Fruit fly (Drosophila melanogaster) whole organism, pupa: ENCODE data around the gene Sk1.

Experiments used
- CG14655 ChIP-seq: fragments of 200-800 bp; sonication (Bioruptor generic); optimal IDR thresholded peaks from 3 replicates; lab custom pipeline; 2017; ENCODE audit warnings: mild to moderate bottlenecking, missing biosample characterization, missing genetic modification reagents, missing genetic modification characterization
- gl ChIP-seq: fragments of 200-800 bp; sonication (Bioruptor generic); optimal IDR thresholded peaks from 2 replicates; lab custom pipeline; 2018; ENCODE audit warnings: missing biosample characterization, mild to moderate bottlenecking, missing genetic modification characterization

DNA sequence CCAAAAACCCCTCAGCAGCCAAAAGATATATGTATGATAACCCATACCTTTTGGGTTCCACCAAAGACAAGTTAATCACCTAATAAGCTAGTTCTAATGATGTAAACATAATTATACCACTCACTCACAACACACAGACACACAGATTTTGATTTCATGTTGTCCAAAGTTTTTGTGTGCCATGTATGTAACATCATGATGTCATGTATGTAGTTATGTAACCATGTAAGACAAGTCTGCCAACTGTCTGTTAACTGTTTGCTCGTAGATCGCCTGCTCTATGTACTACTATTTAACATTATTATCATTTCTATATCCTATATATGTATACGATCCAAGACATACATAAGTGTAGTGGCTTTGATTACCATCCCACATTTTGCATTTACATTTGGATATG lies 38.1 kb upstream of the Sk1 start:
- TF ChIP-seq CG14655 = no peak
- TF ChIP-seq gl (tag; lab: Kevin White, UChicago) = no peak
